Fruit fly (Drosophila melanogaster): ENCODE measurements around the gene Axn.

The Axn gene

dm6 chr3R:30004648-30005047 lies 18.0 kb upstream of the Axn start, which contains the start of the genes Nlp and Nph (continued):
- TF ChIP-seq CG32532 (GFP tag; IDR thresholded peaks at IDR 0.05) (peak; percentile 43; the same call in 1 of the 2 replicates), CG10366 (GFP tag; IDR thresholded peaks at IDR 0.05) (no peak), maf-S (GFP tag; optimal IDR thresholded peaks at IDR 0.05) (no peak), CG1792 (GFP tag; optimal IDR thresholded peaks at IDR 0.05) (no peak), seq (GFP tag; IDR thresholded peaks at IDR 0.05) (no peak), ken (GFP tag; IDR thresholded peaks at IDR 0.05) (no peak), CG32767 (GFP tag; IDR thresholded peaks at IDR 0.05) (no peak), CG3281 (GFP tag; optimal IDR thresholded peaks at IDR 0.05) (peak; percentile 39), ato (GFP tag; IDR thresholded peaks at IDR 0.05; ENCODE audit: partially characterized antibody) (peak; percentile 85), gcm (GFP tag; optimal IDR thresholded peaks at IDR 0.05) (no peak), fru (optimal IDR thresholded peaks at IDR 0.05) (no peak), Usf (GFP tag; optimal IDR thresholded peaks at IDR 0.05) (no peak), row (GFP tag; IDR thresholded peaks at IDR 0.05) (peak; percentile 60), CG31441 (GFP tag; IDR thresholded peaks at IDR 0.05) (no peak), rib (GFP tag; IDR thresholded peaks at IDR 0.05) (no peak), D19B (GFP tag; optimal IDR thresholded peaks at IDR 0.05) (no peak), CG13123 (GFP tag; optimal IDR thresholded peaks at IDR 0.05) (no peak), CG11560 (tag; IDR thresholded peaks at IDR 0.05) (peak; percentile 93), fu2 (GFP tag; optimal IDR thresholded peaks at IDR 0.05) (no peak), CG1832 (GFP tag; optimal IDR thresholded peaks at IDR 0.05) (no peak), sens-2 (GFP tag; IDR thresholded peaks at IDR 0.05) (no peak), Nf-YB (GFP tag; optimal IDR thresholded peaks at IDR 0.05) (peak; percentile 12), stc (GFP tag; IDR thresholded peaks at IDR 0.05) (no peak), CG12155 (GFP tag; optimal IDR thresholded peaks at IDR 0.05) (peak; percentile 47), pho (GFP tag; optimal IDR thresholded peaks at IDR 0.05) (no peak), CG10267 (tag; optimal IDR thresholded peaks at IDR 0.05) (peak; percentile 63), CG33213 (GFP tag; optimal IDR thresholded peaks at IDR 0.05) (peak; percentile 19), Sox100B (GFP tag; optimal IDR thresholded peaks at IDR 0.05) (no peak), ttk (GFP tag; IDR thresholded peaks at IDR 0.05) (no peak), CG8359 (GFP tag; optimal IDR thresholded peaks at IDR 0.05; ENCODE audit: borderline replicate concordance) (no peak), hth (optimal IDR thresholded peaks at IDR 0.05) (no peak), vnd (GFP tag; IDR thresholded peaks at IDR 0.05; ENCODE audit: partially characterized antibody) (peak; percentile 75; the same call in 2 of the 3 replicates), BEAF-32 (GFP tag; optimal IDR thresholded peaks at IDR 0.05) (peak; percentile 86), Chrac-16 (GFP tag; optimal IDR thresholded peaks at IDR 0.05) (peak; percentile 6), CG10274 (GFP tag; optimal IDR thresholded peaks at IDR 0.05) (no peak), ab (GFP tag; optimal IDR thresholded peaks at IDR 0.05) (no peak), Antp (GFP tag; optimal IDR thresholded peaks at IDR 0.05) (no peak), ftz-f1 (GFP tag; optimal IDR thresholded peaks at IDR 0.05) (no peak), inv (GFP tag; IDR thresholded peaks at IDR 0.05; ENCODE audit: partially characterized antibody) (peak; percentile 70), grn (GFP tag; optimal IDR thresholded peaks at IDR 0.05) (no peak), bowl (GFP tag; IDR thresholded peaks at IDR 0.05) (no peak), nom (GFP tag; optimal IDR thresholded peaks at IDR 0.05) (no peak), unpg (GFP tag; optimal IDR thresholded peaks at IDR 0.05) (peak; percentile 16), sug (tag; optimal IDR thresholded peaks at IDR 0.05) (peak; percentile 48), CG12942 (GFP tag; optimal IDR thresholded peaks at IDR 0.05) (no peak), ssp (GFP tag; IDR thresholded peaks at IDR 0.05) (no peak), CG12071 (GFP tag; optimal IDR thresholded peaks at IDR 0.05) (no peak), org-1 (GFP tag; optimal IDR thresholded peaks at IDR 0.05) (no peak), grau (tag; optimal IDR thresholded peaks at IDR 0.05) (peak; percentile 35), CG8281 (tag; optimal IDR thresholded peaks at IDR 0.05) (no peak), CG10959 (GFP tag; IDR thresholded peaks at IDR 0.05) (no peak), Awh (GFP tag; IDR thresholded peaks at IDR 0.05) (no peak), HLH54F (GFP tag; optimal IDR thresholded peaks at IDR 0.05) (no peak)

All from whole organism, embryonic.